Fruit fly (Drosophila melanogaster): ENCODE results near the gene CG7294.
A peak's percentile ranks its signal among the peaks of the same experiment; 100 is the strongest.

Gene CG7294

dm6 chr2L:10689221-10690034 is at the start of gene CG7294:
Gene CG7294, minus strand, starts transcription at chr2L:10689271.
- TF ChIP-seq Abd-B (GFP tag; optimal IDR thresholded peaks at IDR 0.05) (no peak), Rel (GFP tag; optimal IDR thresholded peaks at IDR 0.05) (no peak), Rel (tag; optimal IDR thresholded peaks at IDR 0.05) (peak; percentile 84), HLH106 (tag; optimal IDR thresholded peaks at IDR 0.05) (no peak), Dfd (GFP tag; optimal IDR thresholded peaks at IDR 0.05) (no peak)

- TF ChIP-seq sage (GFP tag; optimal IDR thresholded peaks at IDR 0.05), result no peak
- TF ChIP-seq br (GFP tag; optimal IDR thresholded peaks at IDR 0.05), result peak; percentile 67
- TF ChIP-seq Vsx2 (GFP tag; optimal IDR thresholded peaks at IDR 0.05; ENCODE audit: partially characterized antibody), result peak; percentile 100
- peak; percentile 98 to 100 for TF ChIP-seq dl (GFP tag; optimal IDR thresholded peaks at IDR 0.05; ENCODE audit: insufficient read depth in 1 of 2, partially characterized antibody in 2 of 2)
- no peak for TF ChIP-seq brk (GFP tag; optimal IDR thresholded peaks at IDR 0.05)
- peak; percentile 41 for TF ChIP-seq psq (GFP tag; optimal IDR thresholded peaks at IDR 0.05)
- TF ChIP-seq CG9705 (GFP tag; optimal IDR thresholded peaks at IDR 0.05), result no peak
- no peak for TF ChIP-seq Dfd (GFP tag; optimal IDR thresholded peaks at IDR 0.05)
- TF ChIP-seq Dif (GFP tag; optimal IDR thresholded peaks at IDR 0.05; ENCODE audit: partially characterized antibody), result peak; percentile 100
- peak; percentile 75 for TF ChIP-seq GATAd (GFP tag; optimal IDR thresholded peaks at IDR 0.05)
- TF ChIP-seq rgr (GFP tag; optimal IDR thresholded peaks at IDR 0.05), result peak; percentile 73
- peak; percentile 61 for TF ChIP-seq OdsH (GFP tag; optimal IDR thresholded peaks at IDR 0.05)
- peak; percentile 26 for TF ChIP-seq CG32264 (GFP tag; optimal IDR thresholded peaks at IDR 0.05)
- peak; percentile 67 for TF ChIP-seq ey (GFP tag; optimal IDR thresholded peaks at IDR 0.05)
- TF ChIP-seq sv (GFP tag; optimal IDR thresholded peaks at IDR 0.05), result peak; percentile 87
- TF ChIP-seq Hr83 (GFP tag; optimal IDR thresholded peaks at IDR 0.05; ENCODE audit: poor library complexity, severe bottlenecking), result peak; percentile 91
Observed at dm6 chr2L:10736993-10737756, 48.1 kb upstream of the CG7294 start, which contains the start of the genes Vha16-5 and CG12299. Gene Vha16-5, minus strand, starts transcription at chr2L:10737043. Gene CG12299, plus strand, starts transcription at chr2L:10737345.

dm6 chr2L:10735923-10736322 is 46.9 kb upstream of the CG7294 start, which contains the start of gene Nup107:
Gene Nup107, minus strand, starts transcription at chr2L:10736071.
- TF ChIP-seq brk (GFP tag; optimal IDR thresholded peaks at IDR 0.05), result no peak
- TF ChIP-seq fru (GFP tag; optimal IDR thresholded peaks at IDR 0.05), result no peak
- peak; percentile 81 for TF ChIP-seq N (GFP tag; optimal IDR thresholded peaks at IDR 0.05)
- TF ChIP-seq pan (optimal IDR thresholded peaks at IDR 0.05), result no peak

dm6 chr2L:10732343-10732808 is 43.3 kb upstream of the CG7294 start, which contains the start of the genes EMC3 and Dpy-30L1:
Gene EMC3, minus strand, starts transcription at chr2L:10732423.
Gene Dpy-30L1, plus strand, starts transcription at chr2L:10732653.
- TF ChIP-seq lola (GFP tag; optimal IDR thresholded peaks at IDR 0.05) (no peak), N (GFP tag; optimal IDR thresholded peaks at IDR 0.05) (no peak), Rel (GFP tag; optimal IDR thresholded peaks at IDR 0.05) (no peak), Rel (tag; optimal IDR thresholded peaks at IDR 0.05) (peak; percentile 75), usp (GFP tag; optimal IDR thresholded peaks at IDR 0.05) (no peak), Hnf4 (GFP tag; optimal IDR thresholded peaks at IDR 0.05) (no peak), Hr78 (GFP tag; optimal IDR thresholded peaks at IDR 0.05) (no peak), Dfd (GFP tag; optimal IDR thresholded peaks at IDR 0.05) (no peak), psq (GFP tag; optimal IDR thresholded peaks at IDR 0.05) (peak; percentile 30), jim (GFP tag; optimal IDR thresholded peaks at IDR 0.05) (no peak), Jra (GFP tag; optimal IDR thresholded peaks at IDR 0.05) (no peak), foxo (GFP tag; optimal IDR thresholded peaks at IDR 0.05) (no peak), rgr (GFP tag; optimal IDR thresholded peaks at IDR 0.05) (no peak), dmrt93B (GFP tag; optimal IDR thresholded peaks at IDR 0.05) (no peak), Hr83 (GFP tag; optimal IDR thresholded peaks at IDR 0.05; ENCODE audit: poor library complexity, severe bottlenecking) (no peak), brk (GFP tag; optimal IDR thresholded peaks at IDR 0.05) (no peak), sv (GFP tag; optimal IDR thresholded peaks at IDR 0.05) (no peak), sage (GFP tag; optimal IDR thresholded peaks at IDR 0.05) (no peak), ey (GFP tag; optimal IDR thresholded peaks at IDR 0.05) (peak; percentile 55), OdsH (GFP tag; optimal IDR thresholded peaks at IDR 0.05) (peak; percentile 37), Abd-B (GFP tag; optimal IDR thresholded peaks at IDR 0.05) (no peak), woc (GFP tag; optimal IDR thresholded peaks at IDR 0.05) (no peak), GATAd (GFP tag; optimal IDR thresholded peaks at IDR 0.05) (peak; percentile 15), pan (optimal IDR thresholded peaks at IDR 0.05) (no peak), dsf (GFP tag; optimal IDR thresholded peaks at IDR 0.05; ENCODE audit: borderline replicate concordance) (no peak), Myc (optimal IDR thresholded peaks at IDR 0.05) (no peak), Mio (GFP tag; optimal IDR thresholded peaks at IDR 0.05) (no peak), CG9705 (GFP tag; optimal IDR thresholded peaks at IDR 0.05) (peak; percentile 30), CrebA (GFP tag; optimal IDR thresholded peaks at IDR 0.05; ENCODE audit: borderline replicate concordance) (no peak), h (GFP tag; optimal IDR thresholded peaks at IDR 0.05) (peak; percentile 65), HLH106 (tag; optimal IDR thresholded peaks at IDR 0.05) (peak; percentile 58), br (GFP tag; optimal IDR thresholded peaks at IDR 0.05) (peak; percentile 21), Dif (GFP tag; optimal IDR thresholded peaks at IDR 0.05; ENCODE audit: partially characterized antibody) (no peak), dl (GFP tag; optimal IDR thresholded peaks at IDR 0.05; ENCODE audit: insufficient read depth in 1 of 2, partially characterized antibody in 2 of 2) (no peak), Vsx2 (GFP tag; optimal IDR thresholded peaks at IDR 0.05; ENCODE audit: partially characterized antibody) (no peak), fru (GFP tag; optimal IDR thresholded peaks at IDR 0.05) (peak; percentile 32)

Measured in whole organism, wandering third instar larva.